Fruit fly (Drosophila melanogaster): Measurements from ENCODE around the gene CG5958.
A peak's percentile ranks its signal among the peaks of the same experiment; 100 is the strongest.

Gene CG5958

DNA sequence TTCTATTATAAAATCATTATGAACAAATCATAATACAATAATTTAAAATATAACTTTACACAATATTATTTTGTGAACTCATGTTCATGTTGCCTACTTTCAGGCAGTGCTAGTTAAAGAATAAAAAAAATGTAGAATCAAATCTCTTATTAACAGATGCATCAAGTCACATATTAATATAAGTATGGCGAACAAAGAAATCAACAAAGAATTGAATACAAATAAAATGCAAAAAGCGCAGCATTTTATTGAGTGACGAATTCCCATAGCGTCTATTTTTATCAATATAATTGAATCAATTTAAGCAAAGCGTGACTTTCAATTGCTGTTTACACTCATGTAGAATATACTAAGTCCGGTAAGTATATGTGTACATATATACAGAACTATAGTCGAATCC is 14.5 kb upstream of the CG5958 start:
- TF ChIP-seq CG18011 (GFP tag; optimal IDR thresholded peaks at IDR 0.05) = no peak
- no peak for TF ChIP-seq hb (GFP tag; IDR thresholded peaks at IDR 0.05; ENCODE audit: partially characterized antibody)
- no peak for TF ChIP-seq CG5953 (GFP tag; IDR thresholded peaks at IDR 0.05)
- TF ChIP-seq CG15601 (tag; optimal IDR thresholded peaks at IDR 0.05) = peak; percentile 17
- TF ChIP-seq CG3995 (GFP tag; optimal IDR thresholded peaks at IDR 0.05) = peak; percentile 80
- 0 out of 3 replicates have a peak, but pooled peaks have one; percentile 61 for TF ChIP-seq CG2199 (GFP tag; IDR thresholded peaks at IDR 0.05)

DNA sequence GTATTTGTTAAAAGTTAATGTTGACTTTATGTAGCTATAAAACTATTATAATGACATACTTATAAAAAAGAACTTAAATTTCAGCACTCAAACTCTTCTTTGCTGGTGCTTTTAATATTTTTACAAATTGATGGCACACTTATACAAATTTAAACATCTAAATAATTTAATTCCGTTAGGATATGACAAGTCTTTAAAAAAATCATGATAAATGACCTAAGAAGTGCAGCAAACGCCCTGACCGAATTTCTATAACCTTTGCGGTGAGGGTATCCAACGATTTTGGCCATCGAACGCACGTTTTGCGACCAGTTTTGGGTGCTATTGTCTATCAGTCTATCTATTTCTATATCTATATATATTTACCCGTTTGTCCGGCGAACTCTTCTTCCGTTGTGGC is 9.6 kb upstream of the CG5958 start:
- TF ChIP-seq grn (GFP tag; optimal IDR thresholded peaks at IDR 0.05) (no peak), CG3838 (GFP tag; optimal IDR thresholded peaks at IDR 0.05) (no peak), Oli (tag; optimal IDR thresholded peaks at IDR 0.05) (peak; percentile 23), Mes4 (GFP tag; optimal IDR thresholded peaks at IDR 0.05) (no peak), cg (GFP tag; optimal IDR thresholded peaks at IDR 0.05) (no peak), CG13287 (GFP tag; IDR thresholded peaks at IDR 0.05; ENCODE audit: partially characterized antibody) (no peak), zfh2 (GFP tag; optimal IDR thresholded peaks at IDR 0.05) (peak; percentile 40), CG30431 (GFP tag; optimal IDR thresholded peaks at IDR 0.05) (no peak), Mrtf (GFP tag; IDR thresholded peaks at IDR 0.05) (no peak), CG1233 (GFP tag; optimal IDR thresholded peaks at IDR 0.05) (no peak), CG7786 (GFP tag; optimal IDR thresholded peaks at IDR 0.05) (no peak), ftz-f1 (GFP tag; optimal IDR thresholded peaks at IDR 0.05) (no peak), CG7963 (GFP tag; IDR thresholded peaks at IDR 0.05; ENCODE audit: partially characterized antibody) (no peak), MESR4 (GFP tag; optimal IDR thresholded peaks at IDR 0.05) (no peak), Deaf1 (tag; optimal IDR thresholded peaks at IDR 0.05) (no peak), Hey (tag; optimal IDR thresholded peaks at IDR 0.05) (no peak), fd102C (GFP tag; optimal IDR thresholded peaks at IDR 0.05) (no peak), CG1529 (GFP tag; optimal IDR thresholded peaks at IDR 0.05) (no peak), ara (GFP tag; IDR thresholded peaks at IDR 0.05) (no peak), emc (GFP tag; optimal IDR thresholded peaks at IDR 0.05) (no peak), CG30020 (tag; optimal IDR thresholded peaks at IDR 0.05) (no peak), Aef1 (GFP tag; IDR thresholded peaks at IDR 0.05) (no peak; the same call in 2 of the 3 replicates), grau (tag; optimal IDR thresholded peaks at IDR 0.05) (peak; percentile 47), CG6791 (GFP tag; IDR thresholded peaks at IDR 0.05; ENCODE audit: partially characterized antibody) (no peak), tap (tag; optimal IDR thresholded peaks at IDR 0.05) (no peak), bowl (GFP tag; IDR thresholded peaks at IDR 0.05) (no peak), dysf (GFP tag; IDR thresholded peaks at IDR 0.05) (peak; percentile 65; the same call in 2 of the 3 replicates), ab (GFP tag; optimal IDR thresholded peaks at IDR 0.05) (no peak), CG18619 (GFP tag; optimal IDR thresholded peaks at IDR 0.05) (peak; percentile 31), Hmr (GFP tag; optimal IDR thresholded peaks at IDR 0.05) (peak; percentile 47), Hr3 (GFP tag; optimal IDR thresholded peaks at IDR 0.05) (no peak), Taf1 (GFP tag; IDR thresholded peaks at IDR 0.05) (peak; percentile 37; the same call in 1 of the 2 replicates), stwl (tag; optimal IDR thresholded peaks at IDR 0.05) (no peak), ttk (GFP tag; IDR thresholded peaks at IDR 0.05) (no peak), trh (GFP tag; optimal IDR thresholded peaks at IDR 0.05) (no peak), Dip2 (GFP tag; IDR thresholded peaks at IDR 0.05) (no peak), CG11085 (GFP tag; IDR thresholded peaks at IDR 0.05) (peak; percentile 35; the same call in 1 of the 2 replicates), zen (tag; optimal IDR thresholded peaks at IDR 0.05) (no peak), C15 (GFP tag; IDR thresholded peaks at IDR 0.05) (no peak), D19A (tag; optimal IDR thresholded peaks at IDR 0.05) (peak; percentile 17), tup (GFP tag; optimal IDR thresholded peaks at IDR 0.05) (no peak), CG12769 (tag; optimal IDR thresholded peaks at IDR 0.05) (no peak), gsb (GFP tag; IDR thresholded peaks at IDR 0.05) (0 out of 2 replicates have a peak, but pooled peaks have one; percentile 36), Lim3 (GFP tag; IDR thresholded peaks at IDR 0.05) (no peak)
